Worm (Caenorhabditis elegans): Measurements from ENCODE around the gene F57A8.1.

The F57A8.1 gene

ce11 chrV:10091152-10091551 lies 54.0 kb downstream of the F57A8.1 start, which contains the start of gene R04B5.11:
Gene R04B5.11, minus strand, starts transcription at chrV:10091252.
- TF ChIP-seq nhr-237 (tag; optimal IDR thresholded peaks at IDR 0.05) (no peak), nhr-43 (tag; optimal IDR thresholded peaks at IDR 0.05; ENCODE audit: poor library complexity, severe bottlenecking) (no peak), nhr-25 (tag; optimal IDR thresholded peaks at IDR 0.05) (no peak), jun-1 (tag; optimal IDR thresholded peaks at IDR 0.05) (no peak), ZK546.5 (tag; optimal IDR thresholded peaks at IDR 0.05) (no peak), nhr-28 (tag; optimal IDR thresholded peaks at IDR 0.05) (no peak), elt-3 (tag; optimal IDR thresholded peaks at IDR 0.05) (no peak), daf-12 (tag; optimal IDR thresholded peaks at IDR 0.05) (no peak), fkh-10 (GFP tag; optimal IDR thresholded peaks at IDR 0.05) (no peak), elt-1 (tag; optimal IDR thresholded peaks at IDR 0.05) (no peak)

ce11 chrV:10094374-10094773 lies 57.2 kb downstream of the F57A8.1 start, which contains the start of gene srd-49:
Gene srd-49, plus strand, starts transcription at chrV:10094674.
- TF ChIP-seq nhr-77 (tag; optimal IDR thresholded peaks at IDR 0.05) (no peak), skn-1 (tag; optimal IDR thresholded peaks at IDR 0.05) (no peak), nhr-28 (tag; optimal IDR thresholded peaks at IDR 0.05) (no peak), eor-1 (tag; optimal IDR thresholded peaks at IDR 0.05) (no peak), elt-3 (tag; optimal IDR thresholded peaks at IDR 0.05) (no peak), ceh-16 (tag; optimal IDR thresholded peaks at IDR 0.05) (no peak), nfya-1 (tag; optimal IDR thresholded peaks at IDR 0.05; ENCODE audit: insufficient read depth) (no peak)

ce11 chrV:10096932-10097331 lies 59.8 kb downstream of the F57A8.1 start:
- TF ChIP-seq pqm-1 (tag; optimal IDR thresholded peaks at IDR 0.05) (peak; percentile 60), ama-1 (optimal IDR thresholded peaks at IDR 0.05) (no peak), egl-27 (tag; optimal IDR thresholded peaks at IDR 0.05) (no peak), pha-4 (tag; optimal IDR thresholded peaks at IDR 0.05) (peak; percentile 12), nfya-1 (tag; optimal IDR thresholded peaks at IDR 0.05; ENCODE audit: insufficient read depth) (peak; percentile 62), elt-2 (tag; optimal IDR thresholded peaks at IDR 0.05) (peak; percentile 92)
